Worm (Caenorhabditis elegans) whole organism, midembryonic: ENCODE results near the gene H34I24.2.

ENCODE experiments used
- cog-1 ChIP-seq: sonication (generic microtip); optimal IDR thresholded peaks from 2 replicates; lab custom pipeline; 2016; ENCODE audit warnings: missing genetic modification characterization, missing compliant biosample characterization
- flt-1 ChIP-seq: fragments of 200-800 bp; sonication (Bioruptor generic); IDR thresholded peaks from 2 replicates; pipeline ENCODE4 v1.3.6; 2022; ENCODE audit warnings: missing genetic modification characterization, missing compliant biosample characterization
- klf-2 ChIP-seq: fragments of 200-800 bp; sonication (Bioruptor generic); conservative IDR thresholded peaks from 2 replicates; pipeline ENCODE4 v1.3.6; 2022; ENCODE audit warnings: missing genetic modification reagents, missing genetic modification characterization, missing compliant biosample characterization
- med-1 ChIP-seq: sonication (generic microtip); optimal IDR thresholded peaks from 2 replicates; lab custom pipeline; 2017; ENCODE audit warnings: missing genetic modification characterization, mild to moderate bottlenecking, missing compliant biosample characterization, antibody characterized with exemption, missing genetic modification reagents; ENCODE audit not compliant: insufficient read depth
- tab-1 ChIP-seq: fragments of 200-800 bp; sonication (Bioruptor generic); IDR thresholded peaks from 2 replicates; pipeline ENCODE4 v1.3.6; 2022; ENCODE audit warnings: missing genetic modification characterization, missing compliant biosample characterization
- ztf-29 ChIP-seq: fragments of 200-800 bp; sonication (Bioruptor generic); IDR thresholded peaks from 2 replicates; pipeline ENCODE4 v1.3.6; 2022; ENCODE audit warnings: missing genetic modification reagents, missing genetic modification characterization, missing compliant biosample characterization

- no peak for TF ChIP-seq ztf-29 (GFP tag; lab: Robert Waterston, UW)
- TF ChIP-seq med-1: no peak
- no peak for TF ChIP-seq cog-1 (tag; lab: Kevin White, UChicago)
- no peak for TF ChIP-seq tab-1 (GFP tag; lab: Robert Waterston, UW)
- no peak for TF ChIP-seq flt-1
- TF ChIP-seq klf-2 (GFP tag; lab: Robert Waterston, UW): no peak
Measured at ce11 chrIII:2870228-2870627, 28.4 kb downstream of the H34I24.2 start.
